Worm (Caenorhabditis elegans) whole organism, late embryonic: Measurements from ENCODE around the gene stau-1.

Experiments used
- C08G9.2 ChIP-seq: sonication (generic microtip); optimal IDR thresholded peaks from 2 replicates; lab custom pipeline; 2016; ENCODE audit warnings: mild to moderate bottlenecking, missing genetic modification characterization, moderate library complexity, missing compliant biosample characterization
- C38D4.7 ChIP-seq: fragments of 200-800 bp; sonication (Bioruptor generic); optimal IDR thresholded peaks from 2 replicates; lab custom pipeline; 2018; ENCODE audit warnings: mild to moderate bottlenecking, missing genetic modification characterization, moderate library complexity, missing compliant biosample characterization
- F13H6.1 ChIP-seq: sonication (generic microtip); optimal IDR thresholded peaks from 2 replicates; lab custom pipeline; 2016; ENCODE audit warnings: missing genetic modification characterization, missing compliant biosample characterization
- K02D7.2 ChIP-seq: sonication (generic microtip); optimal IDR thresholded peaks from 2 replicates; lab custom pipeline; 2017; ENCODE audit warnings: mild to moderate bottlenecking, missing genetic modification characterization, missing compliant biosample characterization
- K09A11.1 ChIP-seq: sonication (generic microtip); optimal IDR thresholded peaks from 2 replicates; lab custom pipeline; 2017; ENCODE audit warnings: antibody characterized with exemption, mild to moderate bottlenecking, missing genetic modification characterization, missing compliant biosample characterization; ENCODE audit not compliant: insufficient read depth
- T23F11.4 ChIP-seq: fragments of 200-800 bp; sonication (Bioruptor generic); optimal IDR thresholded peaks from 2 replicates; lab custom pipeline; 2018; ENCODE audit warnings: mild to moderate bottlenecking, missing genetic modification characterization, missing compliant biosample characterization
- Y22D7AL.16 ChIP-seq: sonication (generic microtip); optimal IDR thresholded peaks from 2 replicates; lab custom pipeline; 2016; ENCODE audit warnings: missing genetic modification characterization, missing compliant biosample characterization
- ahr-1 ChIP-seq: sonication (generic microtip); optimal IDR thresholded peaks from 2 replicates; lab custom pipeline; 2016; ENCODE audit warnings: missing genetic modification characterization, missing compliant biosample characterization
- ama-1 ChIP-seq: fragments of 150-350 bp; optimal IDR thresholded peaks from 2 replicates; lab custom pipeline; 2014
- ceh-18 ChIP-seq: sonication (generic microtip); optimal IDR thresholded peaks from 2 replicates; lab custom pipeline; 2016; ENCODE audit warnings: missing genetic modification characterization, missing compliant biosample characterization
- ceh-19 ChIP-seq: fragments of 200-800 bp; sonication (Bioruptor generic); optimal IDR thresholded peaks from 2 replicates; lab custom pipeline; 2018; ENCODE audit warnings: mild to moderate bottlenecking, missing genetic modification characterization, missing compliant biosample characterization
- ceh-2 ChIP-seq: sonication (generic microtip); optimal IDR thresholded peaks from 2 replicates; lab custom pipeline; 2016; ENCODE audit warnings: missing genotype, missing genetic modification characterization, missing compliant biosample characterization
- ceh-22 ChIP-seq: sonication (generic microtip); optimal IDR thresholded peaks from 2 replicates; lab custom pipeline; 2017; ENCODE audit warnings: missing biosample characterization, missing genetic modification characterization
- ceh-30 ChIP-seq: fragments of 150-350 bp; optimal IDR thresholded peaks from 2 replicates; lab custom pipeline; 2014; ENCODE audit warnings: missing biosample characterization, missing genetic modification characterization
- ceh-48 ChIP-seq: sonication (generic microtip); optimal IDR thresholded peaks from 2 replicates; lab custom pipeline; 2016; ENCODE audit warnings: missing genetic modification characterization, inconsistent platforms, missing compliant biosample characterization
- ceh-9 ChIP-seq: sonication (generic microtip); optimal IDR thresholded peaks from 2 replicates; lab custom pipeline; 2016; ENCODE audit warnings: mild to moderate bottlenecking, missing genetic modification characterization, inconsistent platforms, missing compliant biosample characterization
- che-1 ChIP-seq: sonication (generic microtip); optimal IDR thresholded peaks from 2 replicates; lab custom pipeline; 2016; ENCODE audit warnings: mild to moderate bottlenecking, missing genetic modification characterization, missing compliant biosample characterization
- dmd-4 ChIP-seq: sonication (generic microtip); optimal IDR thresholded peaks from 2 replicates; lab custom pipeline; 2016; ENCODE audit warnings: borderline replicate concordance, missing genetic modification characterization, missing compliant biosample characterization
- elt-4 ChIP-seq: sonication (generic microtip); optimal IDR thresholded peaks from 2 replicates; lab custom pipeline; 2016; ENCODE audit warnings: missing genetic modification characterization, missing compliant biosample characterization
- fkh-10 ChIP-seq: fragments of 150-350 bp; optimal IDR thresholded peaks from 2 replicates; lab custom pipeline; 2014; ENCODE audit warnings: missing biosample characterization, missing genetic modification reagents, missing genetic modification characterization
- fkh-6 ChIP-seq: sonication (generic microtip); optimal IDR thresholded peaks from 2 replicates; lab custom pipeline; 2016; ENCODE audit warnings: missing genetic modification characterization, missing compliant biosample characterization
- hlh-15 ChIP-seq: sonication (generic microtip); optimal IDR thresholded peaks from 2 replicates; lab custom pipeline; 2016; ENCODE audit warnings: missing genetic modification characterization, missing compliant biosample characterization
- hlh-30 ChIP-seq: sonication (generic microtip); optimal IDR thresholded peaks from 2 replicates; lab custom pipeline; 2017; ENCODE audit warnings: antibody characterized with exemption, missing genetic modification characterization, missing compliant biosample characterization; ENCODE audit not compliant: insufficient read depth
- hlh-6 ChIP-seq: sonication (generic microtip); optimal IDR thresholded peaks from 2 replicates; lab custom pipeline; 2016; ENCODE audit warnings: missing genotype, missing genetic modification characterization, missing compliant biosample characterization
- hlh-8 ChIP-seq: sonication (generic microtip); optimal IDR thresholded peaks from 2 replicates; lab custom pipeline; 2016; ENCODE audit warnings: missing genotype, missing genetic modification characterization, missing compliant biosample characterization
- lim-6 ChIP-seq: sonication (generic microtip); optimal IDR thresholded peaks from 2 replicates; lab custom pipeline; 2016; ENCODE audit warnings: missing genetic modification characterization, missing compliant biosample characterization
- nfya-1 ChIP-seq: sonication (generic microtip); optimal IDR thresholded peaks from 2 replicates; lab custom pipeline; 2017; ENCODE audit warnings: missing genetic modification characterization, mild to moderate bottlenecking, missing compliant biosample characterization, antibody characterized with exemption, moderate library complexity
- nhr-232 ChIP-seq: sonication (generic microtip); optimal IDR thresholded peaks from 2 replicates; lab custom pipeline; 2016; ENCODE audit warnings: missing genetic modification characterization, missing compliant biosample characterization
- npax-4 ChIP-seq: sonication (generic microtip); optimal IDR thresholded peaks from 2 replicates; lab custom pipeline; 2016; ENCODE audit warnings: missing genetic modification characterization, missing compliant biosample characterization
- pat-9 ChIP-seq: fragments of 200-800 bp; sonication (Bioruptor generic); optimal IDR thresholded peaks from 2 replicates; lab custom pipeline; 2018; ENCODE audit warnings: mild to moderate bottlenecking, missing genetic modification characterization, moderate library complexity, missing compliant biosample characterization
- pqm-1 ChIP-seq: sonication (generic microtip); optimal IDR thresholded peaks from 2 replicates; lab custom pipeline; 2016; ENCODE audit warnings: missing genetic modification characterization, missing compliant biosample characterization
- pros-1 ChIP-seq: fragments of 150-350 bp; optimal IDR thresholded peaks from 2 replicates; lab custom pipeline; 2014; ENCODE audit warnings: missing biosample characterization, missing genetic modification reagents, missing genetic modification characterization
- ref-2 ChIP-seq: sonication (generic microtip); optimal IDR thresholded peaks from 2 replicates; lab custom pipeline; 2016; ENCODE audit warnings: missing genetic modification characterization, missing compliant biosample characterization
- rnt-1 ChIP-seq: sonication (generic microtip); optimal IDR thresholded peaks from 2 replicates; lab custom pipeline; 2016; ENCODE audit warnings: missing genetic modification characterization, missing compliant biosample characterization
- sdc-2 ChIP-seq: sonication (generic microtip); optimal IDR thresholded peaks from 2 replicates; lab custom pipeline; 2016; ENCODE audit warnings: missing genotype, missing genetic modification characterization, missing compliant biosample characterization
- sox-2 ChIP-seq: fragments of 200-800 bp; sonication (Bioruptor generic); IDR thresholded peaks from 2 replicates; pipeline ENCODE4 v1.3.6; 2022; ENCODE audit warnings: missing genetic modification reagents, missing genetic modification characterization, missing compliant biosample characterization
- sox-4 ChIP-seq: sonication (generic microtip); optimal IDR thresholded peaks from 2 replicates; lab custom pipeline; 2017; ENCODE audit warnings: mild to moderate bottlenecking, missing genetic modification characterization, inconsistent platforms, missing compliant biosample characterization
- syd-9 ChIP-seq: sonication (generic microtip); optimal IDR thresholded peaks from 2 replicates; lab custom pipeline; 2016; ENCODE audit warnings: mild to moderate bottlenecking, missing genetic modification characterization, moderate library complexity, missing compliant biosample characterization
- tbx-2 ChIP-seq: sonication (generic microtip); optimal IDR thresholded peaks from 2 replicates; lab custom pipeline; 2016; ENCODE audit warnings: missing genetic modification characterization, missing compliant biosample characterization
- tbx-7 ChIP-seq: sonication (generic microtip); optimal IDR thresholded peaks from 2 replicates; lab custom pipeline; 2016; ENCODE audit warnings: missing genotype, missing genetic modification characterization, missing compliant biosample characterization
- ttx-3 ChIP-seq: sonication (generic microtip); optimal IDR thresholded peaks from 2 replicates; lab custom pipeline; 2016; ENCODE audit warnings: missing genetic modification reagents, missing genetic modification characterization, missing compliant biosample characterization
- unc-42 ChIP-seq: sonication (generic microtip); optimal IDR thresholded peaks from 2 replicates; lab custom pipeline; 2016; ENCODE audit warnings: missing genotype, missing genetic modification characterization, missing compliant biosample characterization
- unc-55 ChIP-seq: sonication (generic microtip); optimal IDR thresholded peaks from 2 replicates; lab custom pipeline; 2017; ENCODE audit warnings: missing biosample characterization, missing genetic modification reagents, missing genetic modification characterization
- unc-86 ChIP-seq: sonication (generic microtip); optimal IDR thresholded peaks from 2 replicates; lab custom pipeline; 2016; ENCODE audit warnings: missing genetic modification characterization, missing compliant biosample characterization
- zip-5 ChIP-seq: sonication (generic microtip); optimal IDR thresholded peaks from 2 replicates; lab custom pipeline; 2016; ENCODE audit warnings: missing genetic modification characterization, missing compliant biosample characterization

Gene stau-1

DNA sequence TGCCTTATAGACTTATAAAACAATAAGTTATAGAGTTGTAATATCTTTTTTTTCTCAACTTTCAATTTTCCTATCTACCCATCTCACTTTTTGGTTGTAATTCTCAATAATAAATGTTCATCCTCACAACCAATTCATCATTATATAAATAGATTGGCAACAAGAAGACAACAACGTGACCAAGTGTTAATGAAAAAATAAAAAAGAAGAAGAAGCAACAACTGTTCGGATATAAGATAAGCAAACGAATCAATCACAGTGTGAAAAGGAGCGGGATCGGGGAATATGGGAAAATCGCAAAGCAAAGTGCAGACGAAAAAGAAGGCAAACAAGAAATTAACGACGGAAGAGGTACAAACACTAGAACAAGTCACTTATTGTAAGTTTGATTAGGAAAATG is 18.8 kb upstream of the stau-1 start, which contains the start of gene ncs-3:
Gene ncs-3, plus strand, starts transcription at position 153 of the 400 bp plus-strand sequence.
- no peak for TF ChIP-seq lim-6 (tag; lab: Kevin White, UChicago)
- peak; percentile 89 for TF ChIP-seq unc-55 (GFP tag; lab: Kevin White, UChicago)

DNA sequence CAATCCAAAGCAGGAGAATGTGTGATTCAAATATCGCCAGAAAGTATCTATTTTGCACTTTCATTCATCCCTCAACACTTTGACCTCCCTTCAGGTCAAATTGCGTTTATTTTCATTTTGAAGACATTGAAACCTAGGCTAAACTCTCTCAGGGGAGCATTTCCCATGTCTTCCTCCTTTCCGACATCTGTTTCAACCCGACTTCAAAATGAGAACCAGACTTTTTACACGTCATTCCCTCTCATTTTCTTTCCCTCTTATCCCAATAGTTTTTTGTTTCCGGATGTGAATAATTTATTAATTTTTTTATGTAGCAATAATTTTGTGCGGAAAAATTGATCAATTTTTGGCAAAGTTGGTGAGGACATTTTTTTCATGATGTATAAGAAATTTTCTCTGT is 17.9 kb upstream of the stau-1 start:
- peak; percentile 34 for TF ChIP-seq hlh-8 (tag; lab: Kevin White, UChicago)
- TF ChIP-seq fkh-10 (GFP tag; lab: Kevin White, UChicago): no peak

ce11 chrX:1051041-1051440 is 16.0 kb upstream of the stau-1 start:
- peak; percentile 44 for TF ChIP-seq rnt-1 (tag; lab: Kevin White, UChicago)
- no peak for TF ChIP-seq ceh-9 (tag; lab: Kevin White, UChicago)
- peak; percentile 29 for TF ChIP-seq unc-42 (tag; lab: Kevin White, UChicago)
- no peak for TF ChIP-seq che-1 (tag; lab: Kevin White, UChicago)
- no peak for TF ChIP-seq unc-86 (tag; lab: Kevin White, UChicago)
- no peak for TF ChIP-seq C08G9.2
- no peak for TF ChIP-seq sox-4
- no peak for TF ChIP-seq hlh-15 (tag; lab: Kevin White, UChicago)
- no peak for TF ChIP-seq hlh-6 (tag; lab: Kevin White, UChicago)
- no peak for TF ChIP-seq fkh-6
- TF ChIP-seq pqm-1 (tag; lab: Kevin White, UChicago): no peak
- no peak for TF ChIP-seq K09A11.1 (tag; lab: Kevin White, UChicago)
- TF ChIP-seq zip-5 (tag; lab: Kevin White, UChicago): no peak
- peak; percentile 18 for TF ChIP-seq sdc-2
- no peak for TF ChIP-seq hlh-30 (tag; lab: Kevin White, UChicago)
- TF ChIP-seq Y22D7AL.16 (tag; lab: Kevin White, UChicago): no peak
- TF ChIP-seq syd-9 (tag; lab: Kevin White, UChicago): no peak
- no peak for TF ChIP-seq pat-9 (tag; lab: Kevin White, UChicago)
- no peak for TF ChIP-seq dmd-4 (tag; lab: Kevin White, UChicago)
- TF ChIP-seq tbx-7 (tag; lab: Kevin White, UChicago): no peak
- no peak for TF ChIP-seq ceh-2 (tag; lab: Kevin White, UChicago)
- TF ChIP-seq K02D7.2: no peak
- TF ChIP-seq pros-1 (tag; lab: Kevin White, UChicago): no peak
- no peak for TF ChIP-seq C38D4.7
- no peak for TF ChIP-seq fkh-10 (GFP tag; lab: Kevin White, UChicago)
- TF ChIP-seq ceh-22: no peak
- no peak for TF ChIP-seq T23F11.4 (GFP tag; lab: Kevin White, UChicago)
- no peak for TF ChIP-seq F13H6.1 (tag; lab: Kevin White, UChicago)
- no peak for TF ChIP-seq ceh-19 (GFP tag; lab: Kevin White, UChicago)
- TF ChIP-seq tbx-2 (tag; lab: Kevin White, UChicago): no peak
- TF ChIP-seq nhr-232: no peak
- TF ChIP-seq ahr-1 (tag; lab: Kevin White, UChicago): no peak
- TF ChIP-seq ttx-3 (tag; lab: Kevin White, UChicago): no peak
- no peak for TF ChIP-seq sox-2 (GFP tag; lab: Robert Waterston, UW)
- no peak for TF ChIP-seq npax-4 (tag; lab: Kevin White, UChicago)
- TF ChIP-seq lim-6 (tag; lab: Kevin White, UChicago): peak; percentile 14
- no peak for TF ChIP-seq ceh-48 (tag; lab: Kevin White, UChicago)
- TF ChIP-seq elt-4: no peak
- no peak for TF ChIP-seq ref-2 (tag; lab: Kevin White, UChicago)
- TF ChIP-seq unc-55 (GFP tag; lab: Kevin White, UChicago): peak; percentile 67
- TF ChIP-seq ceh-18: peak; percentile 51
- peak; percentile 3 for TF ChIP-seq nfya-1 (tag; lab: Kevin White, UChicago)
- TF ChIP-seq ceh-30 (tag; lab: Kevin White, UChicago): no peak
- no peak for TF ChIP-seq ama-1 (lab: Kevin White, UChicago)
- TF ChIP-seq, all 69 proteins: peak for 7
